Fruit fly (Drosophila melanogaster): ENCODE data around the gene CG4325.

Gene CG4325

dm6 chrX:2009453-2010009 lies 34.1 kb downstream of the CG4325 start (continued):
- peak; percentile 69 for TF ChIP-seq NC2β (GFP tag; optimal IDR thresholded peaks at IDR 0.05)
- TF ChIP-seq CG14667 (GFP tag; IDR thresholded peaks at IDR 0.05): peak; percentile 15; the same call in 1 of the 2 replicates
- TF ChIP-seq gem (tag; optimal IDR thresholded peaks at IDR 0.05): peak; percentile 87
- peak; percentile 61 for TF ChIP-seq Blimp-1 (GFP tag; optimal IDR thresholded peaks at IDR 0.05)
- TF ChIP-seq CG6654 (GFP tag; optimal IDR thresholded peaks at IDR 0.05): peak; percentile 44
- peak; percentile 81 for TF ChIP-seq CG14710 (tag; optimal IDR thresholded peaks at IDR 0.05)
- TF ChIP-seq tgo (GFP tag; IDR thresholded peaks at IDR 0.05): peak; percentile 54
- peak; percentile 46 for TF ChIP-seq Fer2 (tag; optimal IDR thresholded peaks at IDR 0.05)
- no peak for TF ChIP-seq CG34224 (GFP tag; IDR thresholded peaks at IDR 0.05; ENCODE audit: partially characterized antibody)
- TF ChIP-seq CG9215 (GFP tag; IDR thresholded peaks at IDR 0.05): peak; percentile 60
- no peak for TF ChIP-seq CG3163 (GFP tag; optimal IDR thresholded peaks at IDR 0.05)
- peak; percentile 67 for TF ChIP-seq CG8388 (GFP tag; optimal IDR thresholded peaks at IDR 0.05)
- TF ChIP-seq Rfx (GFP tag; IDR thresholded peaks at IDR 0.05): peak; percentile 64
- TF ChIP-seq CG4328 (GFP tag; optimal IDR thresholded peaks at IDR 0.05): peak; percentile 77
- TF ChIP-seq insv (GFP tag; optimal IDR thresholded peaks at IDR 0.05): peak in 1 of 2 experiments; percentile 29
- no peak for TF ChIP-seq gt (GFP tag; IDR thresholded peaks at IDR 0.05)
- TF ChIP-seq row (GFP tag; IDR thresholded peaks at IDR 0.05): peak; percentile 79
- peak; percentile 55; the same call in 1 of the 2 replicates for TF ChIP-seq CG32532 (GFP tag; IDR thresholded peaks at IDR 0.05)
- TF ChIP-seq schlank (tag; optimal IDR thresholded peaks at IDR 0.05): peak; percentile 15
- TF ChIP-seq CG8290 (GFP tag; optimal IDR thresholded peaks at IDR 0.05): no peak
- peak in 1 of 2 experiments; percentile 86 for TF ChIP-seq CG8290 (tag; optimal IDR thresholded peaks at IDR 0.05)
- no peak for TF ChIP-seq Hand (GFP tag; optimal IDR thresholded peaks at IDR 0.05)
- no peak for TF ChIP-seq CG8478 (optimal IDR thresholded peaks at IDR 0.05)
- no peak for TF ChIP-seq pita (GFP tag; optimal IDR thresholded peaks at IDR 0.05)
- peak; percentile 52 for TF ChIP-seq NC2α (GFP tag; optimal IDR thresholded peaks at IDR 0.05)
- TF ChIP-seq sima (GFP tag; optimal IDR thresholded peaks at IDR 0.05): peak; percentile 37
- TF ChIP-seq CG34422 (GFP tag; IDR thresholded peaks at IDR 0.05): peak; percentile 43; the same call in 2 of the 3 replicates
- no peak for TF ChIP-seq Doc3 (GFP tag; IDR thresholded peaks at IDR 0.05; ENCODE audit: partially characterized antibody)
- TF ChIP-seq Hr39 (optimal IDR thresholded peaks at IDR 0.05): no peak
- TF ChIP-seq Myb (GFP tag; optimal IDR thresholded peaks at IDR 0.05): peak; percentile 40
- TF ChIP-seq CG5953 (GFP tag; IDR thresholded peaks at IDR 0.05): 0 out of 2 replicates have a peak, but pooled peaks have one; percentile 39
- TF ChIP-seq sr (GFP tag; IDR thresholded peaks at IDR 0.05): 0 out of 3 replicates have a peak, but pooled peaks have one; percentile 4
- TF ChIP-seq Chrac-16 (GFP tag; optimal IDR thresholded peaks at IDR 0.05): peak; percentile 54
- TF ChIP-seq Usf (GFP tag; optimal IDR thresholded peaks at IDR 0.05): peak; percentile 84
- peak; percentile 70 for TF ChIP-seq CG17385 (GFP tag; optimal IDR thresholded peaks at IDR 0.05)
- TF ChIP-seq CG8359 (GFP tag; optimal IDR thresholded peaks at IDR 0.05; ENCODE audit: borderline replicate concordance): peak; percentile 51
- TF ChIP-seq Oli (tag; optimal IDR thresholded peaks at IDR 0.05): peak; percentile 85
- TF ChIP-seq Hmr (GFP tag; optimal IDR thresholded peaks at IDR 0.05): peak; percentile 72
- TF ChIP-seq gcm (GFP tag; optimal IDR thresholded peaks at IDR 0.05): peak; percentile 35
- TF ChIP-seq otp (GFP tag; IDR thresholded peaks at IDR 0.05): peak; percentile 23; the same call in 1 of the 3 replicates
- TF ChIP-seq Spps (tag; optimal IDR thresholded peaks at IDR 0.05): no peak
- no peak for TF ChIP-seq CG7745 (tag; optimal IDR thresholded peaks at IDR 0.05)
- peak; percentile 49; the same call in 1 of the 2 replicates for TF ChIP-seq danr (GFP tag; IDR thresholded peaks at IDR 0.05)
- no peak for TF ChIP-seq pros (GFP tag; optimal IDR thresholded peaks at IDR 0.05)
- peak; percentile 47 for TF ChIP-seq CG13624 (GFP tag; optimal IDR thresholded peaks at IDR 0.05)
- TF ChIP-seq CG1832 (GFP tag; optimal IDR thresholded peaks at IDR 0.05): no peak
- TF ChIP-seq CG30403 (GFP tag; optimal IDR thresholded peaks at IDR 0.05): peak; percentile 88
- peak; percentile 69 to 71 for TF ChIP-seq chif (GFP tag; optimal IDR thresholded peaks at IDR 0.05)
- TF ChIP-seq ab (GFP tag; optimal IDR thresholded peaks at IDR 0.05): no peak
- TF ChIP-seq esg (GFP tag; conservative IDR thresholded peaks at IDR 0.05): peak; percentile 60
- peak; percentile 75 for TF ChIP-seq Sox102F (GFP tag; optimal IDR thresholded peaks at IDR 0.05)
